Worm (Caenorhabditis elegans): ENCODE measurements around the gene str-63.

DNA sequence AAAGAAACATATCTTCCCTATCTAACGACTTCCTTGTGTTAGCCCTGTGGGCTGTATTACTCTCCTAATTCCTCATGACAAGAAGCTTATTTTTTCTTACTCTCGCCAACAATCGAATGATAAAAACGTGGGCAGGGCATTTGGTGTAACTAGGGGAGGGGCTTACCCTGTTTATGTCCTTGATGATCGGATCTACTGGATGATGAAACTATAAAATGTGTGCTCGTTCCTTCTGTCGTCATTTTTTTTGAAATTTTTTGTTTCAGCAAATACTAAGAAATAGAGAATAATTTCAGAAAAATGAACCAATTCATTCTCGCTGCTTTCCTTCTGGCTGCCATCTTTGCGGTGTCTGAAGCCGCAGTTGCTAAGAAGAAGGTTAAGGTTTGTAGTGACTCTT, 8.9 kb upstream of the str-63 start, which contains the start of gene C17B7.3:
- TF ChIP-seq nhr-23 (tag; optimal IDR thresholded peaks at IDR 0.05) (no peak), zag-1 (tag; optimal IDR thresholded peaks at IDR 0.05) (no peak), elt-1 (tag; optimal IDR thresholded peaks at IDR 0.05) (no peak), ama-1 (optimal IDR thresholded peaks at IDR 0.05) (no peak), aly-2 (tag; optimal IDR thresholded peaks at IDR 0.05) (no peak), nhr-25 (tag; optimal IDR thresholded peaks at IDR 0.05) (no peak), snpc-4 (tag; optimal IDR thresholded peaks at IDR 0.05) (no peak), Y55F3AM.14 (GFP tag; optimal IDR thresholded peaks at IDR 0.05) (no peak), unc-39 (tag; optimal IDR thresholded peaks at IDR 0.05) (no peak), R02D3.7 (tag; optimal IDR thresholded peaks at IDR 0.05) (no peak)
